Worm (Caenorhabditis elegans): ENCODE data around the gene Y26G10.6.

DNA sequence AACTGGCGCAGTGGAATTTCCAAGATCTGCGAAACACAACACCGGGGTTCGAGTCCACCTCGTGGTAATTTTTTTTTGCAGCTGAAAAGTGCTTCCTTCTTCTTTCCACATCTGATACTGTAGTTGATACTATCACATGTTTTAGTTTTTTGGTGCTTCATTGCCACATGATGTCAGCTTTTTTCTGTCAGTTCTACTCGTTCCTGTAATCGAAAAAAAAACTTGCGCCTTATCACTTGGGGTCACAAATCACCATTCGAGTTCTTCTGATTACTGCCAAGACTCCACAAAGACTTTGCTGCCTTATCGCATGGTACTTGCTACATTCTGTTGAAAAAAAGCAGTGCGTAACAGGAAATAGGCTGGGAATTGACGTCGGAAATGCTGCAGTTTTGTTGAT is 21.9 kb downstream of the Y26G10.6 start:
- TF ChIP-seq snpc-4 (GFP tag; optimal IDR thresholded peaks at IDR 0.05) (no peak), snpc-4 (tag; optimal IDR thresholded peaks at IDR 0.05) (peak in 2 of 4 experiments; percentile 25 to 72), hrde-1 (tag; optimal IDR thresholded peaks at IDR 0.05; ENCODE audit: borderline replicate concordance) (no peak), madf-3 (GFP tag; IDR thresholded peaks at IDR 0.05) (no peak), ztf-18 (tag; optimal IDR thresholded peaks at IDR 0.05) (no peak), unc-62 (GFP tag; optimal IDR thresholded peaks at IDR 0.05) (peak; percentile 67)
